Worm (Caenorhabditis elegans) whole organism, L4 larva: Measurements from ENCODE around the gene btb-17.

Source experiments
- T26A8.4 ChIP-seq: fragments of 200-800 bp; sonication (Bioruptor generic); IDR thresholded peaks from 2 replicates; pipeline ENCODE4 v1.3.6; 2022; ENCODE audit warnings: missing genetic modification characterization, missing compliant biosample characterization
- ZK546.5 ChIP-seq, 2 experiments: sonication (generic microtip); optimal IDR thresholded peaks; 2 replicates each; lab custom pipeline; 2017; ENCODE audit warnings: missing biosample characterization in 2 of 2, missing genetic modification characterization in 2 of 2
- aly-2 ChIP-seq: sonication (generic microtip); optimal IDR thresholded peaks from 2 replicates; lab custom pipeline; 2018; ENCODE audit warnings: missing biosample characterization, missing genetic modification characterization
- attf-4 ChIP-seq: sonication (generic microtip); optimal IDR thresholded peaks from 3 replicates; lab custom pipeline; 2017; ENCODE audit warnings: missing biosample characterization, missing genetic modification characterization
- ceh-44 ChIP-seq: fragments of 200-800 bp; sonication (Bioruptor generic); IDR thresholded peaks from 2 replicates; pipeline ENCODE4 v1.3.6; 2022; ENCODE audit warnings: missing genetic modification reagents, missing genetic modification characterization, missing compliant biosample characterization
- cey-2 ChIP-seq: sonication (generic microtip); optimal IDR thresholded peaks from 3 replicates; lab custom pipeline; 2017; ENCODE audit warnings: missing genetic modification characterization, mild to moderate bottlenecking, missing compliant biosample characterization, antibody characterized with exemption, borderline replicate concordance; ENCODE audit not compliant: insufficient read depth
- daf-16 ChIP-seq, 3 experiments: sonication (generic microtip); optimal IDR thresholded peaks; 2 replicates each; lab custom pipeline; 2016 to 2017; ENCODE audit warnings: missing genetic modification characterization in 3 of 3, missing genetic modification reagents in 3 of 3, mild to moderate bottlenecking in 2 of 3, missing compliant biosample characterization in 2 of 3, missing biosample characterization in 1 of 3, moderate library complexity in 1 of 3
- dmd-6 ChIP-seq: fragments of 200-800 bp; sonication (Bioruptor generic); IDR thresholded peaks from 2 replicates; pipeline ENCODE4 v1.3.6; 2022; ENCODE audit warnings: missing genetic modification reagents, missing genetic modification characterization, missing compliant biosample characterization
- dmd-8 ChIP-seq: fragments of 200-800 bp; sonication (Bioruptor generic); IDR thresholded peaks from 2 replicates; pipeline ENCODE4 v1.3.6; 2022; ENCODE audit warnings: missing genetic modification characterization, missing compliant biosample characterization
- duxl-1 ChIP-seq: sonication (generic microtip); optimal IDR thresholded peaks from 2 replicates; lab custom pipeline; 2016; ENCODE audit warnings: mild to moderate bottlenecking, missing genetic modification characterization, moderate library complexity, missing compliant biosample characterization; ENCODE audit not compliant: poor library complexity
- dve-1 ChIP-seq: sonication (generic microtip); optimal IDR thresholded peaks from 2 replicates; lab custom pipeline; 2017; ENCODE audit warnings: antibody characterized with exemption, mild to moderate bottlenecking, missing genetic modification characterization, missing compliant biosample characterization; ENCODE audit not compliant: insufficient read depth
- egl-43 ChIP-seq: fragments of 200-800 bp; sonication (Bioruptor generic); IDR thresholded peaks from 2 replicates; pipeline ENCODE4 v1.3.6; 2022; ENCODE audit warnings: missing genetic modification reagents, missing genetic modification characterization, missing compliant biosample characterization
- gei-8 ChIP-seq: fragments of 200-800 bp; sonication (Bioruptor generic); optimal IDR thresholded peaks from 2 replicates; lab custom pipeline; 2018; ENCODE audit warnings: mild to moderate bottlenecking, missing genetic modification characterization, missing compliant biosample characterization
- hmg-1.1 ChIP-seq: fragments of 200-800 bp; sonication (Bioruptor generic); IDR thresholded peaks from 2 replicates; pipeline ENCODE4 v1.3.6; 2022; ENCODE audit warnings: missing genetic modification reagents, missing genetic modification characterization, missing compliant biosample characterization
- jun-1 ChIP-seq: fragments of 150-350 bp; optimal IDR thresholded peaks from 2 replicates; lab custom pipeline; 2014; ENCODE audit warnings: missing biosample characterization, missing genetic modification reagents, missing genetic modification characterization
- lim-7 ChIP-seq: fragments of 200-800 bp; sonication (Bioruptor generic); IDR thresholded peaks from 2 replicates; pipeline ENCODE4 v1.3.6; 2022; ENCODE audit warnings: missing genetic modification characterization, missing compliant biosample characterization
- lin-1 ChIP-seq: fragments of 200-800 bp; sonication (Bioruptor generic); IDR thresholded peaks from 2 replicates; pipeline ENCODE4 v1.3.6; 2022; ENCODE audit warnings: missing genetic modification reagents, missing genetic modification characterization, missing compliant biosample characterization
- lin-38 ChIP-seq: fragments of 200-800 bp; sonication (Bioruptor generic); IDR thresholded peaks from 2 replicates; pipeline ENCODE4 v1.3.6; 2022; ENCODE audit warnings: missing genetic modification reagents, missing genetic modification characterization, missing compliant biosample characterization
- madf-5 ChIP-seq, 2 experiments: fragments of 200-800 bp; sonication (Bioruptor generic); IDR thresholded peaks; 2 replicates each; pipeline ENCODE4 v1.3.6; 2022; ENCODE audit warnings: missing compliant biosample characterization in 2 of 2, missing genetic modification characterization in 2 of 2
- mdl-1 ChIP-seq, 2 experiments: fragments of 150-350 bp in 1 of 2; sonication (generic microtip) in 1 of 2; optimal IDR thresholded peaks; 2 replicates each; lab custom pipeline; 2014 to 2017; ENCODE audit warnings: missing biosample characterization in 2 of 2, missing genetic modification characterization in 2 of 2
- mdt-29 ChIP-seq: fragments of 200-800 bp; sonication (Bioruptor generic); IDR thresholded peaks from 2 replicates; pipeline ENCODE4 v1.3.6; 2022; ENCODE audit warnings: missing genetic modification reagents, missing genetic modification characterization, missing compliant biosample characterization
- mes-2 ChIP-seq: sonication (generic microtip); optimal IDR thresholded peaks from 2 replicates; lab custom pipeline; 2016; ENCODE audit warnings: missing genotype, mild to moderate bottlenecking, missing genetic modification characterization, missing compliant biosample characterization; ENCODE audit not compliant: poor library complexity, severe bottlenecking
- mxl-2 ChIP-seq: fragments of 200-800 bp; sonication (Bioruptor generic); conservative IDR thresholded peaks from 2 replicates; pipeline ENCODE4 v1.3.6; 2022; ENCODE audit warnings: missing genetic modification reagents, missing genetic modification characterization, missing compliant biosample characterization
- mxl-3 ChIP-seq: fragments of 200-800 bp; sonication (Bioruptor generic); optimal IDR thresholded peaks from 2 replicates; lab custom pipeline; 2018; ENCODE audit warnings: mild to moderate bottlenecking, missing genetic modification characterization, missing compliant biosample characterization
- nhr-11 ChIP-seq: fragments of 150-350 bp; optimal IDR thresholded peaks from 2 replicates; lab custom pipeline; 2014; ENCODE audit warnings: missing biosample characterization, missing genetic modification characterization
- nhr-111 ChIP-seq: fragments of 200-800 bp; sonication (Bioruptor generic); optimal IDR thresholded peaks from 2 replicates; lab custom pipeline; 2018; ENCODE audit warnings: mild to moderate bottlenecking, missing genetic modification characterization, missing compliant biosample characterization
- nhr-237 ChIP-seq: sonication (generic microtip); optimal IDR thresholded peaks from 2 replicates; lab custom pipeline; 2017; ENCODE audit warnings: missing biosample characterization, missing genetic modification characterization
- nhr-6 ChIP-seq: fragments of 150-350 bp; optimal IDR thresholded peaks from 2 replicates; lab custom pipeline; 2014; ENCODE audit warnings: missing biosample characterization, missing genetic modification characterization
- nhr-77 ChIP-seq: fragments of 150-350 bp; optimal IDR thresholded peaks from 2 replicates; lab custom pipeline; 2014; ENCODE audit warnings: missing biosample characterization, missing genetic modification characterization
- pha-4 ChIP-seq, 2 experiments: fragments of 150-350 bp in 1 of 2; fragments of 200-800 bp in 1 of 2; sonication (Bioruptor generic) in 1 of 2; IDR thresholded peaks in 1 of 2; optimal IDR thresholded peaks in 1 of 2; 2 replicates each; pipeline versions ENCODE4 v1.3.6 to Lab custom; 2014 to 2022; ENCODE audit warnings: missing genetic modification characterization in 2 of 2, missing genetic modification reagents in 2 of 2, missing biosample characterization in 1 of 2, missing compliant biosample characterization in 1 of 2
- php-3 ChIP-seq: fragments of 200-800 bp; sonication (Bioruptor generic); IDR thresholded peaks from 2 replicates; pipeline ENCODE4 v1.3.6; 2022; ENCODE audit warnings: missing genetic modification reagents, missing genetic modification characterization, missing compliant biosample characterization
- rbr-2 ChIP-seq: sonication (generic microtip); optimal IDR thresholded peaks from 2 replicates; lab custom pipeline; 2016; ENCODE audit warnings: missing genotype, missing genetic modification characterization, missing compliant biosample characterization
- snpc-1.2 ChIP-seq: fragments of 200-800 bp; sonication (Bioruptor generic); IDR thresholded peaks from 2 replicates; pipeline ENCODE4 v1.3.6; 2022; ENCODE audit warnings: missing genetic modification reagents, missing genetic modification characterization, missing compliant biosample characterization
- spr-3 ChIP-seq: fragments of 200-800 bp; sonication (Bioruptor generic); optimal IDR thresholded peaks from 2 replicates; lab custom pipeline; 2018; ENCODE audit warnings: mild to moderate bottlenecking, missing genetic modification characterization, missing compliant biosample characterization
- vab-7 ChIP-seq: fragments of 200-800 bp; sonication (Bioruptor generic); IDR thresholded peaks from 2 replicates; pipeline ENCODE4 v1.3.6; 2022; ENCODE audit warnings: missing genetic modification reagents, missing genetic modification characterization, missing compliant biosample characterization
- zfp-3 ChIP-seq: fragments of 200-800 bp; sonication (Bioruptor generic); conservative IDR thresholded peaks from 2 replicates; pipeline ENCODE4 v1.3.6; 2022; ENCODE audit warnings: missing genetic modification reagents, missing genetic modification characterization, missing compliant biosample characterization
- zip-11 ChIP-seq: fragments of 200-800 bp; sonication (Bioruptor generic); IDR thresholded peaks from 2 replicates; pipeline ENCODE4 v1.3.6; 2022; ENCODE audit warnings: missing genetic modification characterization, missing compliant biosample characterization

The btb-17 gene

DNA sequence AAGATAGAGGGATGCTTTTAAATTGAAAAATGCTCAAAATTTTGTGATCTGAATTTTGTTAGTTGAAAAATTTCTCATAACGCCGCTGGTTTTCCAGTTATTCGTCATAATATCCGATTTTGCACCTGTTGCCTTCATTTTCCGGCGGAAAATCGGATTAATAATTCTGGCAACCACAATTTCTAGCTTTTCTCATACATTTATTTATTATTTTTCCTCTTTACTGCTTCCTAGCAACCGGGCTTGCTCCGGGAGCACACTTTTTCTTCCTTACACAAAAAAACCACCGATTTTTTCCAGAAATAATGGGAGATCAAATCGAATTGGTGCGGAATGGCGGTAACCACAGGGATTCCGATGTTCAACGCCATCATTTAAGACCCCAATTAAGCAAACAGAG lies 27.8 kb upstream of the btb-17 start, which contains the start of gene F02E11.7:
TSS of gene F02E11.7 (plus strand) at position 301 of the 400 bp plus-strand sequence.
- TF ChIP-seq spr-3 (GFP tag; lab: Kevin White, UChicago) (no peak), lin-1 (GFP tag; lab: Robert Waterston, UW) (no peak), snpc-1.2 (no peak), duxl-1 (tag; lab: Kevin White, UChicago) (no peak), mxl-3 (GFP tag; lab: Kevin White, UChicago) (no peak), ZK546.5 (tag; optimal IDR thresholded peaks at IDR 0.05; lab: Kevin White, UChicago) (no peak), attf-4 (tag; lab: Kevin White, UChicago) (no peak), nhr-111 (GFP tag; lab: Kevin White, UChicago) (no peak), madf-5 (GFP tag; IDR thresholded peaks at IDR 0.05; lab: Robert Waterston, UW) (no peak), nhr-77 (no peak), mdl-1 (tag; optimal IDR thresholded peaks at IDR 0.05; lab: Kevin White, UChicago) (no peak), mdt-29 (GFP tag; lab: Robert Waterston, UW) (no peak), nhr-11 (tag; lab: Kevin White, UChicago) (no peak), zip-11 (GFP tag; lab: Robert Waterston, UW) (no peak), nhr-6 (tag; lab: Kevin White, UChicago) (no peak), aly-2 (tag; lab: Kevin White, UChicago) (no peak), cey-2 (tag; lab: Kevin White, UChicago) (no peak), dve-1 (tag; lab: Kevin White, UChicago) (no peak), php-3 (GFP tag; lab: Robert Waterston, UW) (no peak), lim-7 (GFP tag; lab: Robert Waterston, UW) (no peak)

DNA sequence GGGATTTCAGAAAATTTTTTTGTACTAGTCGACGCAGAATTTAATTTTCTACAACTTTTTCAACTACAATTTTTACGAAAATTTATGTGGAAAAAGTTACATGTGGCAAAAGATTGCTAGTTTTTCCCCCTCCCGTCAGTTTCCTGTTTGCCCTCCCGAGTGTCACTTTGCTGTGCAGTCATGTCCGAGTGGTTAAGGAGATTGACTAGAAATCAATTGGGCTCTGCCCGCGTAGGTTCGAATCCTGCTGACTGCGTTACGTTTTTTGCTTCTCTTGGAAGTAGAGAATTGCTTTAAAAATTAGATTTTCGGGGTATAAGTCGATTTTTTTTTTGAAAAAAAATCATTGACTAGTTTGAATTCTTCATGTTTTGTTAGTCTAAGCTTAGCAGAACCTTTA lies 27.4 kb upstream of the btb-17 start:
- TF ChIP-seq T26A8.4 (GFP tag; lab: Robert Waterston, UW): 0 out of 2 replicates have a peak, but pooled peaks have one; percentile 26
- TF ChIP-seq madf-5 (GFP tag; IDR thresholded peaks at IDR 0.05; lab: Robert Waterston, UW): peak in 1 of 2 experiments; percentile 55; a peak in 1 of 4 replicates
- 0 out of 2 replicates have a peak, but pooled peaks have one; percentile 45 for TF ChIP-seq snpc-1.2
- 0 out of 2 replicates have a peak, but pooled peaks have one; percentile 22 for TF ChIP-seq ceh-44 (GFP tag; lab: Robert Waterston, UW)
- peak; percentile 57; the same call in 1 of the 2 replicates for TF ChIP-seq vab-7 (GFP tag; lab: Robert Waterston, UW)
- TF ChIP-seq zfp-3 (GFP tag; lab: Robert Waterston, UW): 0 out of 2 replicates have a peak, but pooled peaks have one; percentile 43
- TF ChIP-seq gei-8 (GFP tag; lab: Kevin White, UChicago): no peak
- no peak for TF ChIP-seq mxl-2
- 0 out of 2 replicates have a peak, but pooled peaks have one; percentile 10 for TF ChIP-seq hmg-1.1
- TF ChIP-seq lin-38 (GFP tag; lab: Robert Waterston, UW): peak; percentile 56
- peak; percentile 61 for TF ChIP-seq duxl-1 (tag; lab: Kevin White, UChicago)
- TF ChIP-seq jun-1 (tag; lab: Kevin White, UChicago): no peak
- no peak for TF ChIP-seq rbr-2 (tag; lab: Kevin White, UChicago)
- 0 out of 2 replicates have a peak, but pooled peaks have one; percentile 61 for TF ChIP-seq egl-43 (GFP tag; lab: Robert Waterston, UW)
- peak; percentile 27 for TF ChIP-seq dve-1 (tag; lab: Kevin White, UChicago)
- TF ChIP-seq dmd-6 (GFP tag; lab: Robert Waterston, UW): peak; percentile 28; the same call in 1 of the 2 replicates
- 0 out of 2 replicates have a peak, but pooled peaks have one; percentile 45 for TF ChIP-seq dmd-8 (GFP tag; lab: Robert Waterston, UW)
- TF ChIP-seq mes-2 (tag; lab: Kevin White, UChicago): peak; percentile 55
- TF ChIP-seq nhr-237 (tag; lab: Kevin White, UChicago): no peak
- peak; percentile 70 for TF ChIP-seq lim-7 (GFP tag; lab: Robert Waterston, UW)
- peak; percentile 53; the same call in 1 of the 2 replicates for TF ChIP-seq pha-4 (GFP tag; IDR thresholded peaks at IDR 0.05; lab: Robert Waterston, UW)
- no peak for TF ChIP-seq pha-4 (tag; optimal IDR thresholded peaks at IDR 0.05; lab: Kevin White, UChicago)
- TF ChIP-seq daf-16 (GFP tag; optimal IDR thresholded peaks at IDR 0.05; lab: Kevin White, UChicago): peak in 1 of 2 experiments; percentile 21
- TF ChIP-seq daf-16 (tag; optimal IDR thresholded peaks at IDR 0.05; lab: Kevin White, UChicago): no peak
